Worm (Caenorhabditis elegans) whole organism, young adult: ENCODE results near the gene srt-34.

Experiments
- D2030.7 ChIP-seq: fragments of 200-800 bp; sonication (Bioruptor generic); IDR thresholded peaks from 2 replicates; pipeline ENCODE4 v1.3.6; 2022; ENCODE audit warnings: missing genetic modification reagents, missing genetic modification characterization, missing compliant biosample characterization
- F57C9.4 ChIP-seq: sonication (generic microtip); optimal IDR thresholded peaks from 2 replicates; lab custom pipeline; 2017; ENCODE audit warnings: mild to moderate bottlenecking, missing genetic modification characterization, missing compliant biosample characterization
- Y53G8AR.9 ChIP-seq: fragments of 200-800 bp; sonication (Bioruptor generic); conservative IDR thresholded peaks from 2 replicates; pipeline ENCODE4 v1.3.6; 2022; ENCODE audit warnings: missing genetic modification reagents, missing genetic modification characterization, missing compliant biosample characterization
- fkh-3 ChIP-seq: sonication (generic microtip); optimal IDR thresholded peaks from 2 replicates; lab custom pipeline; 2016; ENCODE audit warnings: mild to moderate bottlenecking, missing genetic modification characterization, missing compliant biosample characterization
- tlf-1 ChIP-seq: fragments of 200-800 bp; sonication (Bioruptor generic); optimal IDR thresholded peaks from 2 replicates; lab custom pipeline; 2018; ENCODE audit warnings: mild to moderate bottlenecking, missing genetic modification characterization, missing compliant biosample characterization

The srt-34 gene

DNA sequence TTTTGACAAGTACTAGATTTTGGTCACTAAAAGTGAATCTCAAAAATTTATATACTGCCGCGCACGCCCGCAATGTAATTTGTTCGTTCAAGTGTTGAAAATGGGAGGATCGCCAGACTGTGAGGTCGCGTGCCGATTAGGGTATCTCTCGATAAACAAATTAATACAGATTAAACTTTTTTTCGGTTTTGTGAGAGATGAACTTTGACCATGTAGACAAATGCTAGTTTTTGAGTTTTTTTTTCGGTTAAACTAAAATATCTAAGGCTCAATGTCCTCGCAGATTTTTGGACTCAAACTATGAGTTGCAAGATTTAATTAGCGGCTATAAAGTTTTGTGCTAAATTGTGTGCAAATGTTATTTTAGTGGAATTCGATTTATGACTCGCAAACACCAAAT, 48.3 kb downstream of the srt-34 start, which contains the start of gene dhs-15:
Gene dhs-15, minus strand, starts transcription at position 101 of the 400 bp plus-strand sequence.
- TF ChIP-seq Y53G8AR.9 (GFP tag; lab: Robert Waterston, UW), result no peak

DNA sequence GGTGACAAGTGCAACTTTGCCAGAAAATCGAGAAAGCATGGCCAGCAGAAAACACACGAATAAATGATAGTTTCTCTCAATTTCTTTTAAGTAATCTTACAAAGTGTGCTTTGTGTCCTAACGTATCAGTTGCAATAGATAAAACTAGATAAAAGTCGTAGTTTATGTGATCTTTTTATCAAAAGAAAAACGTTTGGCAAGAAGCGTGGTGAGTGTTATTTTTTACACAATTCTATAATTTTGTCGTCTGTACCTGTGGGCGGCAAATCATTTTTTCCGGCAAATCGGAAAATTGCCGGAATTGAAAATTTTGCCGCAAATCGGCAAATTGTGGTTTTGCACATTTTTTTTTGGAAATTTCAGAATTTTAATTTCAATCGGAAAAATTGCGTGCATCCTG, 50.6 kb downstream of the srt-34 start, which contains the start of gene R05D8.9:
Gene R05D8.9, minus strand, starts transcription at position 101 of the 400 bp plus-strand sequence.
- TF ChIP-seq tlf-1 (GFP tag; lab: Kevin White, UChicago), result no peak
- TF ChIP-seq D2030.7 (GFP tag; lab: Robert Waterston, UW), result no peak
- no peak for TF ChIP-seq fkh-3 (tag; lab: Kevin White, UChicago)
- TF ChIP-seq F57C9.4 (tag; lab: Kevin White, UChicago), result no peak
- TF ChIP-seq, all 124 proteins: peak for 0
